Worm (Caenorhabditis elegans) whole organism, L4 larva: ENCODE results near the gene C50D2.1.

Experiments
- Y105C5A.15 ChIP-seq: fragments of 200-800 bp; sonication (Bioruptor generic); IDR thresholded peaks from 2 replicates; pipeline ENCODE4 v1.3.6; 2022; ENCODE audit warnings: missing genetic modification characterization, missing compliant biosample characterization
- zfp-3 ChIP-seq: fragments of 200-800 bp; sonication (Bioruptor generic); conservative IDR thresholded peaks from 2 replicates; pipeline ENCODE4 v1.3.6; 2022; ENCODE audit warnings: missing genetic modification reagents, missing genetic modification characterization, missing compliant biosample characterization

ce11 chrII:158004-158731 lies 46.8 kb downstream of the C50D2.1 start:
- TF ChIP-seq zfp-3 = no peak
- no peak for TF ChIP-seq Y105C5A.15
